Worm (Caenorhabditis elegans) whole organism, young adult: ENCODE data around the gene T04A8.7.

ENCODE experiments used
- B0261.1 ChIP-seq: sonication (generic microtip); optimal IDR thresholded peaks from 2 replicates; lab custom pipeline; 2016; ENCODE audit warnings: mild to moderate bottlenecking, missing genetic modification characterization, moderate library complexity, missing compliant biosample characterization
- B0336.3 ChIP-seq: fragments of 200-800 bp; sonication (Bioruptor generic); IDR thresholded peaks from 2 replicates; pipeline ENCODE4 v1.3.6; 2022; ENCODE audit warnings: missing genetic modification characterization, missing compliant biosample characterization
- D2030.7 ChIP-seq: fragments of 200-800 bp; sonication (Bioruptor generic); IDR thresholded peaks from 2 replicates; pipeline ENCODE4 v1.3.6; 2022; ENCODE audit warnings: missing genetic modification reagents, missing genetic modification characterization, missing compliant biosample characterization
- F33H1.4 ChIP-seq: fragments of 200-800 bp; sonication (Bioruptor generic); IDR thresholded peaks from 2 replicates; pipeline ENCODE4 v1.3.6; 2022; ENCODE audit warnings: missing genetic modification reagents, missing genetic modification characterization, missing compliant biosample characterization
- F52B5.7 ChIP-seq: sonication (generic microtip); optimal IDR thresholded peaks from 2 replicates; lab custom pipeline; 2016; ENCODE audit warnings: mild to moderate bottlenecking, missing genetic modification characterization, missing compliant biosample characterization
- F55B11.4 ChIP-seq: sonication (generic microtip); optimal IDR thresholded peaks from 2 replicates; lab custom pipeline; 2016; ENCODE audit warnings: missing compliant biosample characterization, missing genetic modification characterization, borderline replicate concordance; ENCODE audit not compliant: insufficient read depth
- F57A8.1 ChIP-seq: fragments of 200-800 bp; sonication (Bioruptor generic); optimal IDR thresholded peaks from 2 replicates; lab custom pipeline; 2018; ENCODE audit warnings: mild to moderate bottlenecking, missing genetic modification characterization, moderate library complexity, missing compliant biosample characterization
- K11D2.4 ChIP-seq: fragments of 200-800 bp; sonication (Bioruptor generic); IDR thresholded peaks from 2 replicates; pipeline ENCODE4 v1.3.6; 2022; ENCODE audit warnings: missing genetic modification reagents, missing genetic modification characterization, missing compliant biosample characterization
- Y53G8AR.9 ChIP-seq: fragments of 200-800 bp; sonication (Bioruptor generic); conservative IDR thresholded peaks from 2 replicates; pipeline ENCODE4 v1.3.6; 2022; ENCODE audit warnings: missing genetic modification reagents, missing genetic modification characterization, missing compliant biosample characterization
- Y56A3A.18 ChIP-seq: fragments of 200-800 bp; sonication (Bioruptor generic); IDR thresholded peaks from 2 replicates; pipeline ENCODE4 v1.3.6; 2022; ENCODE audit warnings: missing genetic modification reagents, missing genetic modification characterization, missing compliant biosample characterization
- Y79H2A.3 ChIP-seq: fragments of 200-800 bp; sonication (Bioruptor generic); conservative IDR thresholded peaks from 2 replicates; pipeline ENCODE4 v1.3.6; 2022; ENCODE audit warnings: missing genetic modification reagents, missing genetic modification characterization, missing compliant biosample characterization
- Y95B8A.8 ChIP-seq: fragments of 200-800 bp; sonication (Bioruptor generic); IDR thresholded peaks from 2 replicates; pipeline ENCODE4 v1.3.6; 2022; ENCODE audit warnings: missing genetic modification reagents, missing genetic modification characterization, missing compliant biosample characterization
- aptf-3 ChIP-seq: fragments of 200-800 bp; sonication (Bioruptor generic); IDR thresholded peaks from 2 replicates; pipeline ENCODE4 v1.3.6; 2022; ENCODE audit warnings: missing genetic modification characterization, missing compliant biosample characterization
- attf-3 ChIP-seq: fragments of 200-800 bp; sonication (Bioruptor generic); conservative IDR thresholded peaks from 2 replicates; pipeline ENCODE4 v1.3.6; 2022; ENCODE audit warnings: missing genetic modification reagents, missing genetic modification characterization, missing compliant biosample characterization
- bed-1 ChIP-seq: fragments of 200-800 bp; sonication (Bioruptor generic); IDR thresholded peaks from 2 replicates; pipeline ENCODE4 v1.3.6; 2022; ENCODE audit warnings: missing genetic modification reagents, missing genetic modification characterization, missing compliant biosample characterization
- ceh-40 ChIP-seq: fragments of 200-800 bp; sonication (Bioruptor generic); IDR thresholded peaks from 2 replicates; pipeline ENCODE4 v1.3.6; 2022; ENCODE audit warnings: missing genetic modification characterization, missing compliant biosample characterization
- dpl-1 ChIP-seq: fragments of 150-350 bp; optimal IDR thresholded peaks from 2 replicates; lab custom pipeline; 2014; ENCODE audit warnings: missing biosample characterization, missing genetic modification reagents, missing genetic modification characterization
- efl-1 ChIP-seq: fragments of 150-350 bp; optimal IDR thresholded peaks from 2 replicates; lab custom pipeline; 2014; ENCODE audit warnings: missing biosample characterization, missing genetic modification reagents, missing genetic modification characterization
- egrh-3 ChIP-seq: fragments of 200-800 bp; sonication (Bioruptor generic); IDR thresholded peaks from 2 replicates; pipeline ENCODE4 v1.3.6; 2022; ENCODE audit warnings: missing genetic modification reagents, missing genetic modification characterization, missing compliant biosample characterization
- fkh-3 ChIP-seq: sonication (generic microtip); optimal IDR thresholded peaks from 2 replicates; lab custom pipeline; 2016; ENCODE audit warnings: mild to moderate bottlenecking, missing genetic modification characterization, missing compliant biosample characterization
- gei-17 ChIP-seq: fragments of 200-800 bp; sonication (Bioruptor generic); optimal IDR thresholded peaks from 2 replicates; lab custom pipeline; 2018; ENCODE audit warnings: mild to moderate bottlenecking, missing genetic modification characterization, missing compliant biosample characterization
- hlh-12 ChIP-seq: sonication (generic microtip); optimal IDR thresholded peaks from 2 replicates; lab custom pipeline; 2016; ENCODE audit warnings: missing genetic modification characterization, missing compliant biosample characterization
- hmg-1.2 ChIP-seq: fragments of 200-800 bp; sonication (Bioruptor generic); IDR thresholded peaks from 2 replicates; pipeline ENCODE4 v1.3.6; 2022; ENCODE audit warnings: missing genetic modification reagents, missing genetic modification characterization, missing compliant biosample characterization
- hrde-1 ChIP-seq: sonication (generic microtip); optimal IDR thresholded peaks from 2 replicates; lab custom pipeline; 2016; ENCODE audit warnings: missing genetic modification characterization, mild to moderate bottlenecking, missing compliant biosample characterization, moderate library complexity, missing genotype, missing genetic modification reagents, borderline replicate concordance
- let-526 ChIP-seq: fragments of 200-800 bp; sonication (Bioruptor generic); IDR thresholded peaks from 2 replicates; pipeline ENCODE4 v1.3.6; 2022; ENCODE audit warnings: missing genetic modification reagents, missing genetic modification characterization, missing compliant biosample characterization
- lin-26 ChIP-seq: fragments of 200-800 bp; sonication (Bioruptor generic); IDR thresholded peaks from 2 replicates; pipeline ENCODE4 v1.3.6; 2022; ENCODE audit warnings: missing genetic modification reagents, missing genetic modification characterization, missing compliant biosample characterization
- lsy-27 ChIP-seq: sonication (generic microtip); optimal IDR thresholded peaks from 2 replicates; lab custom pipeline; 2017; ENCODE audit warnings: missing genetic modification characterization, mild to moderate bottlenecking, missing compliant biosample characterization, antibody characterized with exemption, missing genotype, borderline replicate concordance; ENCODE audit not compliant: insufficient read depth
- madf-3 ChIP-seq: fragments of 200-800 bp; sonication (Bioruptor generic); IDR thresholded peaks from 2 replicates; pipeline ENCODE4 v1.3.6; 2022; ENCODE audit warnings: missing genetic modification reagents, missing genetic modification characterization, missing compliant biosample characterization
- madf-6 ChIP-seq: fragments of 200-800 bp; sonication (Bioruptor generic); IDR thresholded peaks from 2 replicates; pipeline ENCODE4 v1.3.6; 2022; ENCODE audit warnings: missing genetic modification reagents, missing genetic modification characterization, missing compliant biosample characterization
- mcd-1 ChIP-seq: fragments of 200-800 bp; sonication (Bioruptor generic); IDR thresholded peaks from 2 replicates; pipeline ENCODE4 v1.3.6; 2022; ENCODE audit warnings: missing genetic modification reagents, missing genetic modification characterization, missing compliant biosample characterization
- mxl-1 ChIP-seq: sonication (generic microtip); optimal IDR thresholded peaks from 2 replicates; lab custom pipeline; 2016; ENCODE audit warnings: missing genetic modification characterization, missing compliant biosample characterization
- nfya-2 ChIP-seq: fragments of 200-800 bp; sonication (Bioruptor generic); IDR thresholded peaks from 2 replicates; pipeline ENCODE4 v1.3.6; 2022; ENCODE audit warnings: missing genetic modification reagents, missing genetic modification characterization, missing compliant biosample characterization
- nfyb-1 ChIP-seq: fragments of 200-800 bp; sonication (Bioruptor generic); IDR thresholded peaks from 2 replicates; pipeline ENCODE4 v1.3.6; 2022; ENCODE audit warnings: missing genetic modification reagents, missing genetic modification characterization, missing compliant biosample characterization
- pbrm-1 ChIP-seq: fragments of 200-800 bp; sonication (Bioruptor generic); IDR thresholded peaks from 2 replicates; pipeline ENCODE4 v1.3.6; 2022; ENCODE audit warnings: missing genetic modification reagents, missing genetic modification characterization, missing compliant biosample characterization
- rec-8 ChIP-seq, 2 experiments: sonication (generic microtip); optimal IDR thresholded peaks; 2 replicates each; lab custom pipeline; 2016; ENCODE audit warnings: mild to moderate bottlenecking in 2 of 2, missing genetic modification characterization in 2 of 2, missing genetic modification reagents in 2 of 2, missing genotype in 2 of 2, missing biosample characterization in 1 of 2, missing compliant biosample characterization in 1 of 2, moderate library complexity in 1 of 2
- snpc-1.3 ChIP-seq: sonication (generic microtip); optimal IDR thresholded peaks from 2 replicates; lab custom pipeline; 2017; ENCODE audit warnings: missing genetic modification characterization, mild to moderate bottlenecking, missing compliant biosample characterization, antibody characterized with exemption, moderate library complexity, missing genotype, missing genetic modification reagents; ENCODE audit not compliant: insufficient read depth
- snpc-3.4 ChIP-seq: sonication (generic microtip); optimal IDR thresholded peaks from 2 replicates; lab custom pipeline; 2017; ENCODE audit warnings: missing genetic modification characterization, mild to moderate bottlenecking, missing compliant biosample characterization, antibody characterized with exemption, moderate library complexity, missing genotype, missing genetic modification reagents
- tlf-1 ChIP-seq: fragments of 200-800 bp; sonication (Bioruptor generic); optimal IDR thresholded peaks from 2 replicates; lab custom pipeline; 2018; ENCODE audit warnings: mild to moderate bottlenecking, missing genetic modification characterization, missing compliant biosample characterization
- unc-62 ChIP-seq: fragments of 150-350 bp; optimal IDR thresholded peaks from 2 replicates; lab custom pipeline; 2014; ENCODE audit warnings: missing biosample characterization, missing genetic modification reagents, missing genetic modification characterization
- zim-3 ChIP-seq: sonication (generic microtip); optimal IDR thresholded peaks from 2 replicates; lab custom pipeline; 2017; ENCODE audit warnings: mild to moderate bottlenecking, missing genetic modification characterization, moderate library complexity, missing compliant biosample characterization
- ztf-18 ChIP-seq: sonication (generic microtip); optimal IDR thresholded peaks from 2 replicates; lab custom pipeline; 2016; ENCODE audit warnings: missing genotype, mild to moderate bottlenecking, missing genetic modification characterization, missing compliant biosample characterization

The T04A8.7 gene

ce11 chrIII:4705207-4705606 lies 10.1 kb downstream of the T04A8.7 start, which contains the start of gene pgap-2:
Gene pgap-2 (plus strand): TSS chrIII:4705507.
- no peak for TF ChIP-seq attf-3 (GFP tag; lab: Robert Waterston, UW)
- TF ChIP-seq tlf-1 (GFP tag; lab: Kevin White, UChicago) = no peak
- no peak for TF ChIP-seq nfya-2 (GFP tag; lab: Robert Waterston, UW)
- TF ChIP-seq F57A8.1 = no peak
- no peak for TF ChIP-seq lsy-27
- TF ChIP-seq Y53G8AR.9 = no peak
- TF ChIP-seq hlh-12 (tag; lab: Kevin White, UChicago) = no peak
- TF ChIP-seq, all 124 proteins: peak for 0

ce11 chrIII:4706678-4707077 lies 11.5 kb downstream of the T04A8.7 start, which contains the start of gene T04A8.13:
Gene T04A8.13 (plus strand): TSS chrIII:4706978.
- TF ChIP-seq madf-3 (GFP tag; lab: Robert Waterston, UW) = no peak
- no peak for TF ChIP-seq B0336.3

- TF ChIP-seq gei-17 (GFP tag; lab: Kevin White, UChicago) (no peak), ceh-40 (GFP tag; lab: Robert Waterston, UW) (no peak), fkh-3 (tag; lab: Kevin White, UChicago) (no peak), K11D2.4 (GFP tag; lab: Robert Waterston, UW) (no peak), madf-3 (GFP tag; lab: Robert Waterston, UW) (no peak), madf-6 (no peak), Y95B8A.8 (GFP tag; lab: Robert Waterston, UW) (no peak), mxl-1 (tag; lab: Kevin White, UChicago) (no peak), B0261.1 (no peak), hrde-1 (no peak), F55B11.4 (tag; lab: Kevin White, UChicago) (no peak), snpc-1.3 (tag; lab: Kevin White, UChicago) (no peak), F52B5.7 (tag; lab: Kevin White, UChicago) (no peak), rec-8 (tag; optimal IDR thresholded peaks at IDR 0.05; lab: Kevin White, UChicago) (no peak), Y56A3A.18 (GFP tag; lab: Robert Waterston, UW) (no peak), tlf-1 (GFP tag; lab: Kevin White, UChicago) (no peak), unc-62 (no peak), snpc-3.4 (tag; lab: Kevin White, UChicago) (no peak)
Observed at ce11 chrIII:4708909-4709308, 13.8 kb downstream of the T04A8.7 start, which contains the start of gene T04A8.18. Gene T04A8.18 (plus strand): TSS chrIII:4709209.

- no peak for TF ChIP-seq F57A8.1
- no peak for TF ChIP-seq let-526 (GFP tag; lab: Robert Waterston, UW)
- TF ChIP-seq pbrm-1 = no peak
- no peak for TF ChIP-seq zim-3 (tag; lab: Kevin White, UChicago)
- TF ChIP-seq bed-1 (GFP tag; lab: Robert Waterston, UW) = no peak
Observed at ce11 chrIII:4715088-4715487, 19.9 kb downstream of the T04A8.7 start, which contains the start of gene him-18. Gene him-18 (minus strand): TSS chrIII:4715188.

- TF ChIP-seq egrh-3 (GFP tag; lab: Robert Waterston, UW) (no peak), mcd-1 (GFP tag; lab: Robert Waterston, UW) (peak; percentile 92), dpl-1 (GFP tag; lab: Kevin White, UChicago) (peak; percentile 63), snpc-3.4 (tag; lab: Kevin White, UChicago) (peak; percentile 18), Y79H2A.3 (GFP tag; lab: Robert Waterston, UW) (no peak), snpc-1.3 (tag; lab: Kevin White, UChicago) (peak; percentile 9), lin-26 (no peak), hmg-1.2 (GFP tag; lab: Robert Waterston, UW) (peak; percentile 97), efl-1 (GFP tag; lab: Kevin White, UChicago) (peak; percentile 58), F33H1.4 (0 out of 2 replicates have a peak, but pooled peaks have one; percentile 41), aptf-3 (GFP tag; lab: Robert Waterston, UW) (no peak), ztf-18 (peak; percentile 34), D2030.7 (GFP tag; lab: Robert Waterston, UW) (0 out of 2 replicates have a peak, but pooled peaks have one; percentile 12), nfyb-1 (GFP tag; lab: Robert Waterston, UW) (no peak)
Observed at ce11 chrIII:4720620-4721227, 25.6 kb downstream of the T04A8.7 start, which contains the start of gene emb-5. Gene emb-5 (minus strand): TSS chrIII:4720670.
